Fruit fly (Drosophila melanogaster) whole organism, embryonic: ENCODE results near the gene dpy.

Source experiments
- Abd-B ChIP-seq: fragments of 200-800 bp; sonication (Bioruptor generic); optimal IDR thresholded peaks from 2 replicates; lab custom pipeline; 2018; ENCODE audit warnings: missing biosample characterization, mild to moderate bottlenecking, missing genetic modification characterization, moderate library complexity
- CG10147 ChIP-seq: fragments of 200-800 bp; sonication (Bioruptor generic); optimal IDR thresholded peaks from 2 replicates; lab custom pipeline; 2019; ENCODE audit warnings: missing biosample characterization, mild to moderate bottlenecking, missing genetic modification characterization, moderate library complexity
- CG10267 ChIP-seq: fragments of 200-800 bp; sonication (Bioruptor generic); optimal IDR thresholded peaks from 2 replicates; lab custom pipeline; 2018; ENCODE audit warnings: missing biosample characterization, mild to moderate bottlenecking, missing genetic modification characterization, moderate library complexity
- CG12942 ChIP-seq: fragments of 200-800 bp; sonication (Bioruptor generic); optimal IDR thresholded peaks from 3 replicates; lab custom pipeline; 2016; ENCODE audit warnings: missing biosample characterization, missing genetic modification characterization
- CG13894 ChIP-seq: fragments of 200-800 bp; sonication (Bioruptor generic); optimal IDR thresholded peaks from 3 replicates; lab custom pipeline; 2018; ENCODE audit warnings: missing biosample characterization, mild to moderate bottlenecking, missing genetic modification characterization, moderate library complexity
- CG15696 ChIP-seq: fragments of 200-800 bp; sonication (Bioruptor generic); optimal IDR thresholded peaks from 2 replicates; lab custom pipeline; 2019; ENCODE audit warnings: missing biosample characterization, mild to moderate bottlenecking, missing genetic modification characterization, moderate library complexity
- CG1603 ChIP-seq: fragments of 200-800 bp; sonication (Bioruptor generic); optimal IDR thresholded peaks from 2 replicates; lab custom pipeline; 2019; ENCODE audit warnings: missing biosample characterization, mild to moderate bottlenecking, missing genetic modification characterization, moderate library complexity
- CG17912 ChIP-seq: fragments of 200-800 bp; sonication (Bioruptor generic); optimal IDR thresholded peaks from 2 replicates; lab custom pipeline; 2018; ENCODE audit warnings: missing biosample characterization, mild to moderate bottlenecking, missing genetic modification characterization
- CG2116 ChIP-seq: fragments of 200-800 bp; sonication (Bioruptor generic); optimal IDR thresholded peaks from 3 replicates; lab custom pipeline; 2018; ENCODE audit warnings: missing biosample characterization, mild to moderate bottlenecking, missing genetic modification characterization
- CG2120 ChIP-seq: fragments of 200-800 bp; sonication (Bioruptor generic); optimal IDR thresholded peaks from 3 replicates; lab custom pipeline; 2016; ENCODE audit warnings: missing biosample characterization, missing genetic modification characterization
- CG2199 ChIP-seq: fragments of 200-800 bp; sonication (Bioruptor generic); IDR thresholded peaks from 3 replicates; pipeline ENCODE4 v1.3.6; 2022; ENCODE audit warnings: missing biosample characterization, missing genetic modification characterization
- CG2712 ChIP-seq: fragments of 200-800 bp; optimal IDR thresholded peaks from 3 replicates; lab custom pipeline; 2019; ENCODE audit warnings: missing biosample characterization, mild to moderate bottlenecking, missing genetic modification characterization, moderate library complexity
- CG32532 ChIP-seq: fragments of 200-800 bp; sonication (Bioruptor generic); IDR thresholded peaks from 2 replicates; pipeline ENCODE4 v1.3.6; 2022; ENCODE audit warnings: missing biosample characterization, missing genetic modification characterization
- CG34224 ChIP-seq: fragments of 200-800 bp; sonication (Bioruptor generic); IDR thresholded peaks from 3 replicates; pipeline ENCODE4 v1.3.6; 2022; ENCODE audit warnings: missing biosample characterization, missing genetic modification characterization; ENCODE audit not compliant: partially characterized antibody
- CG3995 ChIP-seq: fragments of 200-800 bp; sonication (Bioruptor generic); optimal IDR thresholded peaks from 3 replicates; lab custom pipeline; 2016; ENCODE audit warnings: missing biosample characterization, missing genetic modification characterization
- CG4328 ChIP-seq: fragments of 200-800 bp; sonication (Bioruptor generic); optimal IDR thresholded peaks from 3 replicates; lab custom pipeline; 2017; ENCODE audit warnings: missing biosample characterization, missing genetic modification reagents, missing genetic modification characterization
- CG7987 ChIP-seq: fragments of 200-800 bp; sonication (Bioruptor generic); optimal IDR thresholded peaks from 2 replicates; lab custom pipeline; 2018; ENCODE audit warnings: missing biosample characterization, mild to moderate bottlenecking, missing genetic modification characterization, moderate library complexity
- CG8290 ChIP-seq, 3 experiments: fragments of 200-800 bp; sonication (Bioruptor generic); optimal IDR thresholded peaks; 2 replicates each; lab custom pipeline; 2016 to 2019; ENCODE audit warnings: missing biosample characterization in 3 of 3, missing genetic modification characterization in 3 of 3, mild to moderate bottlenecking in 2 of 3, moderate library complexity in 1 of 3
- CG8924 ChIP-seq: fragments of 200-800 bp; optimal IDR thresholded peaks from 3 replicates; lab custom pipeline; 2019; ENCODE audit warnings: missing biosample characterization, mild to moderate bottlenecking, missing genetic modification characterization, moderate library complexity
- CkIIα-i1 ChIP-seq: fragments of 200-800 bp; sonication (Bioruptor generic); IDR thresholded peaks from 2 replicates; pipeline ENCODE4 v1.3.6; 2022; ENCODE audit warnings: missing biosample characterization, missing genetic modification characterization
- D19B ChIP-seq: fragments of 200-800 bp; sonication (Bioruptor generic); optimal IDR thresholded peaks from 2 replicates; lab custom pipeline; 2017; ENCODE audit warnings: missing biosample characterization, mild to moderate bottlenecking, missing genetic modification characterization
- Dll ChIP-seq: fragments of 200-800 bp; sonication (Bioruptor generic); IDR thresholded peaks from 4 replicates; pipeline ENCODE4 v1.3.6; 2022; ENCODE audit warnings: missing biosample characterization, missing genetic modification characterization; ENCODE audit not compliant: partially characterized antibody
- Ets97D ChIP-seq: fragments of 200-800 bp; sonication (Bioruptor generic); optimal IDR thresholded peaks from 3 replicates; lab custom pipeline; 2016; ENCODE audit warnings: missing biosample characterization, missing genetic modification characterization
- Fer3 ChIP-seq: fragments of 200-800 bp; sonication (Bioruptor generic); optimal IDR thresholded peaks from 2 replicates; lab custom pipeline; 2018; ENCODE audit warnings: missing biosample characterization, mild to moderate bottlenecking, missing genetic modification characterization, moderate library complexity
- HmgD ChIP-seq: fragments of 200-800 bp; sonication (Bioruptor generic); optimal IDR thresholded peaks from 3 replicates; lab custom pipeline; 2016; ENCODE audit warnings: missing biosample characterization, missing genetic modification characterization
- Hmr ChIP-seq: fragments of 200-800 bp; sonication (Bioruptor generic); optimal IDR thresholded peaks from 3 replicates; lab custom pipeline; 2017; ENCODE audit warnings: mild to moderate bottlenecking, missing biosample characterization, missing genetic modification reagents, missing genetic modification characterization
- Hr51 ChIP-seq, 2 experiments: fragments of 200-800 bp; sonication (Bioruptor generic); optimal IDR thresholded peaks; 2 replicates in 1 of 2; 3 replicates in 1 of 2; lab custom pipeline; 2016 to 2018; ENCODE audit warnings: missing biosample characterization in 2 of 2, missing genetic modification characterization in 2 of 2, mild to moderate bottlenecking in 1 of 2, moderate library complexity in 1 of 2
- Myb ChIP-seq: fragments of 200-800 bp; sonication (Bioruptor generic); optimal IDR thresholded peaks from 2 replicates; lab custom pipeline; 2016; ENCODE audit warnings: missing biosample characterization, missing genetic modification characterization
- Opbp ChIP-seq: fragments of 200-800 bp; sonication (Bioruptor generic); IDR thresholded peaks from 3 replicates; pipeline ENCODE4 v1.3.6; 2022; ENCODE audit warnings: missing biosample characterization, missing genetic modification characterization; ENCODE audit not compliant: partially characterized antibody
- PHDP ChIP-seq: fragments of 200-800 bp; sonication (Bioruptor generic); optimal IDR thresholded peaks from 3 replicates; lab custom pipeline; 2018; ENCODE audit warnings: missing biosample characterization, mild to moderate bottlenecking, missing genetic modification characterization, moderate library complexity
- Scr ChIP-seq: fragments of 200-800 bp; sonication (Bioruptor generic); IDR thresholded peaks from 2 replicates; pipeline ENCODE4 v1.3.6; 2022; ENCODE audit warnings: missing biosample characterization, missing genetic modification characterization; ENCODE audit not compliant: partially characterized antibody
- Six4 ChIP-seq: fragments of 200-800 bp; sonication (Bioruptor generic); optimal IDR thresholded peaks from 2 replicates; lab custom pipeline; 2016; ENCODE audit warnings: missing biosample characterization, missing genetic modification characterization
- amos ChIP-seq: fragments of 200-800 bp; sonication (Bioruptor generic); IDR thresholded peaks from 2 replicates; pipeline ENCODE4 v1.3.6; 2022; ENCODE audit warnings: missing biosample characterization, missing genetic modification characterization; ENCODE audit not compliant: partially characterized antibody
- bigmax ChIP-seq: fragments of 200-800 bp; sonication (Bioruptor generic); optimal IDR thresholded peaks from 2 replicates; lab custom pipeline; 2018; ENCODE audit warnings: missing biosample characterization, mild to moderate bottlenecking, missing genetic modification characterization
- chif ChIP-seq, 2 experiments: fragments of 200-800 bp; sonication (Bioruptor generic); optimal IDR thresholded peaks; 3 replicates each; lab custom pipeline; 2016; ENCODE audit warnings: missing biosample characterization in 2 of 2, missing genetic modification characterization in 2 of 2
- dm ChIP-seq: fragments of 200-800 bp; sonication (Bioruptor generic); optimal IDR thresholded peaks from 3 replicates; lab custom pipeline; 2016; ENCODE audit warnings: missing biosample characterization, missing genetic modification characterization
- fd64A ChIP-seq: fragments of 200-800 bp; sonication (Bioruptor generic); optimal IDR thresholded peaks from 3 replicates; lab custom pipeline; 2018; ENCODE audit warnings: missing biosample characterization, mild to moderate bottlenecking, missing genetic modification characterization
- kah ChIP-seq: fragments of 200-800 bp; sonication (Bioruptor generic); optimal IDR thresholded peaks from 2 replicates; lab custom pipeline; 2018; ENCODE audit warnings: missing biosample characterization, mild to moderate bottlenecking, missing genetic modification characterization
- mirr ChIP-seq: fragments of 200-800 bp; sonication (Bioruptor generic); optimal IDR thresholded peaks from 3 replicates; lab custom pipeline; 2018; ENCODE audit warnings: missing biosample characterization, mild to moderate bottlenecking, missing genetic modification characterization
- nmo ChIP-seq: fragments of 200-800 bp; sonication (Bioruptor generic); optimal IDR thresholded peaks from 2 replicates; lab custom pipeline; 2018; ENCODE audit warnings: missing biosample characterization, mild to moderate bottlenecking, missing genetic modification characterization, moderate library complexity
- ranshi ChIP-seq: fragments of 200-800 bp; sonication (Bioruptor generic); IDR thresholded peaks from 2 replicates; pipeline ENCODE4 v1.3.6; 2022; ENCODE audit warnings: missing biosample characterization, missing genetic modification characterization
- row ChIP-seq: fragments of 200-800 bp; sonication (Bioruptor generic); IDR thresholded peaks from 3 replicates; pipeline ENCODE4 v1.3.6; 2022; ENCODE audit warnings: missing biosample characterization, missing genetic modification characterization
- scrt ChIP-seq: fragments of 200-800 bp; sonication (Bioruptor generic); optimal IDR thresholded peaks from 2 replicates; lab custom pipeline; 2018; ENCODE audit warnings: missing biosample characterization, mild to moderate bottlenecking, missing genetic modification characterization, moderate library complexity
- sna ChIP-seq: fragments of 200-800 bp; sonication (Bioruptor generic); IDR thresholded peaks from 2 replicates; pipeline ENCODE4 v1.3.6; 2022; ENCODE audit warnings: missing biosample characterization, missing genetic modification characterization; ENCODE audit not compliant: partially characterized antibody
- twi ChIP-seq: fragments of 200-800 bp; optimal IDR thresholded peaks from 2 replicates; lab custom pipeline; 2019; ENCODE audit warnings: missing biosample characterization, mild to moderate bottlenecking, missing genetic modification characterization, moderate library complexity
- vnd ChIP-seq: fragments of 200-800 bp; sonication (Bioruptor generic); IDR thresholded peaks from 3 replicates; pipeline ENCODE4 v1.3.6; 2022; ENCODE audit warnings: missing biosample characterization, missing genetic modification characterization; ENCODE audit not compliant: partially characterized antibody
- wek ChIP-seq: fragments of 200-800 bp; sonication (Bioruptor generic); optimal IDR thresholded peaks from 3 replicates; lab custom pipeline; 2018; ENCODE audit warnings: missing biosample characterization, mild to moderate bottlenecking, missing genetic modification characterization, moderate library complexity
- zen ChIP-seq: fragments of 200-800 bp; sonication (Bioruptor generic); optimal IDR thresholded peaks from 3 replicates; lab custom pipeline; 2018; ENCODE audit warnings: missing biosample characterization, mild to moderate bottlenecking, missing genetic modification characterization, moderate library complexity
- zen2 ChIP-seq: fragments of 200-800 bp; sonication (Bioruptor generic); IDR thresholded peaks from 3 replicates; pipeline ENCODE4 v1.3.6; 2022; ENCODE audit warnings: missing biosample characterization, missing genetic modification characterization; ENCODE audit not compliant: partially characterized antibody

Gene dpy

dm6 chr2L:4463323-4463722 is 150.8 kb downstream of the dpy start, which contains the start of the genes CG15443 and Paris (continued):
- TF ChIP-seq CG7987 (GFP tag; lab: Kevin White, UChicago), result peak; percentile 14
- peak; percentile 29 for TF ChIP-seq Myb (GFP tag; lab: Kevin White, UChicago)
- TF ChIP-seq scrt (GFP tag; lab: Kevin White, UChicago), result peak; percentile 94
- TF ChIP-seq CG2199, result 0 out of 3 replicates have a peak, but pooled peaks have one; percentile 33
- no peak for TF ChIP-seq CG12942 (GFP tag; lab: Kevin White, UChicago)
- TF ChIP-seq CG10267 (tag; lab: Kevin White, UChicago), result peak; percentile 16
- peak; percentile 71 for TF ChIP-seq sna
- TF ChIP-seq HmgD (GFP tag; lab: Kevin White, UChicago), result no peak
- peak; percentile 90 for TF ChIP-seq vnd (GFP tag; lab: Robert Waterston, UW)
- TF ChIP-seq nmo, result peak; percentile 21
- TF ChIP-seq CG34224 (GFP tag; lab: Robert Waterston, UW), result peak; percentile 75
- peak; percentile 41 for TF ChIP-seq Ets97D (GFP tag; lab: Kevin White, UChicago)
- TF ChIP-seq Opbp (GFP tag; lab: Robert Waterston, UW), result peak; percentile 82; the same call in 2 of the 3 replicates
- peak; percentile 73 for TF ChIP-seq Scr (GFP tag; lab: Robert Waterston, UW)
- TF ChIP-seq CG10147, result no peak
- TF ChIP-seq Hr51 (GFP tag; optimal IDR thresholded peaks at IDR 0.05; lab: Kevin White, UChicago), result peak; percentile 11 to 18
- TF ChIP-seq CG2712 (tag; lab: Kevin White, UChicago), result peak; percentile 29
- TF ChIP-seq ranshi (GFP tag; lab: Robert Waterston, UW), result no peak
- TF ChIP-seq kah (GFP tag; lab: Kevin White, UChicago), result peak; percentile 50
- no peak for TF ChIP-seq CG15696 (tag; lab: Kevin White, UChicago)
- TF ChIP-seq chif (GFP tag; optimal IDR thresholded peaks at IDR 0.05; lab: Kevin White, UChicago), result no peak
- peak; percentile 10 for TF ChIP-seq CG4328 (GFP tag; lab: Kevin White, UChicago)
- peak; percentile 50 for TF ChIP-seq zen
- TF ChIP-seq Fer3 (tag; lab: Kevin White, UChicago), result peak; percentile 15
- TF ChIP-seq D19B (GFP tag; lab: Kevin White, UChicago), result no peak
- peak; percentile 63 for TF ChIP-seq CG13894 (tag; lab: Kevin White, UChicago)
- peak; percentile 45; the same call in 2 of the 4 replicates for TF ChIP-seq Dll (GFP tag; lab: Robert Waterston, UW)
- TF ChIP-seq twi (tag; lab: Kevin White, UChicago), result peak; percentile 7
- TF ChIP-seq mirr, result peak; percentile 16
- peak; percentile 65 for TF ChIP-seq amos
- TF ChIP-seq CG8924 (tag; lab: Kevin White, UChicago), result peak; percentile 16
- TF ChIP-seq zen2 (GFP tag; lab: Robert Waterston, UW), result peak; percentile 75; the same call in 2 of the 3 replicates
- TF ChIP-seq wek (GFP tag; lab: Kevin White, UChicago), result peak; percentile 43
- TF ChIP-seq row, result peak; percentile 34; the same call in 1 of the 3 replicates
- no peak for TF ChIP-seq bigmax (GFP tag; lab: Kevin White, UChicago)
- TF ChIP-seq CG32532, result peak; percentile 58; the same call in 1 of the 2 replicates
- TF ChIP-seq CG8290 (GFP tag; optimal IDR thresholded peaks at IDR 0.05; lab: Kevin White, UChicago), result no peak
- TF ChIP-seq CG8290 (tag; optimal IDR thresholded peaks at IDR 0.05; lab: Kevin White, UChicago), result no peak

- TF ChIP-seq CG3995 (GFP tag; lab: Kevin White, UChicago) (peak; percentile 4), Abd-B (peak; percentile 10), Six4 (GFP tag; lab: Kevin White, UChicago) (no peak), fd64A (GFP tag; lab: Kevin White, UChicago) (no peak), CG17912 (GFP tag; lab: Kevin White, UChicago) (peak; percentile 27), CG8290 (GFP tag; optimal IDR thresholded peaks at IDR 0.05; lab: Kevin White, UChicago) (peak; percentile 16), CG8290 (tag; optimal IDR thresholded peaks at IDR 0.05; lab: Kevin White, UChicago) (peak in 1 of 2 experiments; percentile 36), PHDP (tag; lab: Kevin White, UChicago) (peak; percentile 45), dm (GFP tag; lab: Kevin White, UChicago) (peak; percentile 3), CkIIα-i1 (GFP tag; lab: Robert Waterston, UW) (no peak), Hmr (GFP tag; lab: Kevin White, UChicago) (peak; percentile 44), CG1603 (tag; lab: Kevin White, UChicago) (peak; percentile 37), CG2116 (peak; percentile 41), CG2120 (GFP tag; lab: Kevin White, UChicago) (peak; percentile 68), scrt (GFP tag; lab: Kevin White, UChicago) (peak; percentile 59)
Observed at dm6 chr2L:4459543-4459942, 154.6 kb downstream of the dpy start, which contains the start of the genes mRpL27 and CG15435. Gene mRpL27 (minus strand): TSS chr2L:4459638. Gene CG15435 (plus strand): TSS chr2L:4459729.
